Worm (Caenorhabditis elegans): ENCODE measurements around the gene C02F5.2.
A peak's percentile ranks its signal among the peaks of the same experiment; 100 is the strongest.

Gene C02F5.2

DNA sequence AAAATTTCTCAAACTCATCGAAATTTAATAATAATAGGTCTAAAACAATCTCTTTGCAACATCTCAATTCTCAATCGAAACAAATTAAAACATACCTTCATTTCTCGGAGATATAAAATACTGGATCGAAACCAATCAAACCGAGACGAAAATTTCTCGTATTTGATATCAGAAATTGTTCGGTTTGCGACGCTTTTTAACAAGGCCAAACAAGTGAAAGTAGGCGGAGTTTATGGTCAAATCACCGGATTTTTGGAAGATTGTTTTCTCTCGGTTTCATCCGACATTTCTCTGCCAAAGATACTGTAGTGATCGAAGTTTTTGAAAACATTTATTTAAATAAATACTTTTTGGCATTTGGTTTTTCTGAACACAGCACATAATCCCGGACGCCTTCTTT is 14.1 kb upstream of the C02F5.2 start, which contains the start of gene C02F5.14:
C02F5.14 (minus strand) TSS at position 157 of the 400 bp plus-strand sequence.
- no peak for TF ChIP-seq ceh-30 (tag; optimal IDR thresholded peaks at IDR 0.05)
- TF ChIP-seq ceh-9 (tag; optimal IDR thresholded peaks at IDR 0.05): no peak
- TF ChIP-seq tbx-2 (tag; optimal IDR thresholded peaks at IDR 0.05): no peak
- TF ChIP-seq elt-2 (tag; optimal IDR thresholded peaks at IDR 0.05): no peak
- TF ChIP-seq sdc-2 (tag; optimal IDR thresholded peaks at IDR 0.05): no peak
- no peak for TF ChIP-seq ref-2 (tag; optimal IDR thresholded peaks at IDR 0.05)
- no peak for TF ChIP-seq fkh-10 (GFP tag; optimal IDR thresholded peaks at IDR 0.05)
- no peak for TF ChIP-seq eyg-1 (tag; optimal IDR thresholded peaks at IDR 0.05)
- no peak for TF ChIP-seq unc-42 (tag; optimal IDR thresholded peaks at IDR 0.05)
- no peak for TF ChIP-seq ceh-18 (tag; optimal IDR thresholded peaks at IDR 0.05)
- no peak for TF ChIP-seq ceh-19 (GFP tag; optimal IDR thresholded peaks at IDR 0.05)
- no peak for TF ChIP-seq pqm-1 (tag; optimal IDR thresholded peaks at IDR 0.05)
- no peak for TF ChIP-seq lin-11 (tag; optimal IDR thresholded peaks at IDR 0.05)
- TF ChIP-seq Y22D7AL.16 (tag; optimal IDR thresholded peaks at IDR 0.05): no peak
- no peak for TF ChIP-seq hlh-30 (tag; optimal IDR thresholded peaks at IDR 0.05; ENCODE audit: insufficient read depth)
- TF ChIP-seq dmd-4 (tag; optimal IDR thresholded peaks at IDR 0.05; ENCODE audit: borderline replicate concordance): no peak
- no peak for TF ChIP-seq che-1 (tag; optimal IDR thresholded peaks at IDR 0.05)
- no peak for TF ChIP-seq hlh-13 (GFP tag; optimal IDR thresholded peaks at IDR 0.05)

DNA sequence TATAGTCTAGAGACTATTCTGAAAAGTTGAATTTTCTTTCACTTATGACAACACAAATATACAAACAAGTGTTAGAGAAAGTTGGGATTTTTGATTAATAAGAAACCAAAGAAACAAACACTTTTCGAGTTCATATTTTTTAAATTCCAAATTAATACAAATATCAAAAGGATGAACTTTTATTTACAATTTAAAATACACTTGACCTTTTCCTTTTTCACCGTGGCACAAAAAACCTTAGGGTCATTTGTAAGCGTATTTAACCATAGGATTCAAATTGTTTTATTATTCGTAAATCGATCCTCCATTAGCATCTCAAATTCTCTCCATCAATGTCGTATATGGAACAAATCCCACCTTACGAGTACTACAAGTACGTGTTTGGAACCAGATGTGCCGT is 13.5 kb upstream of the C02F5.2 start, which contains the start of gene C02F5.5:
C02F5.5 (plus strand) TSS at position 301 of the 400 bp plus-strand sequence.
- TF ChIP-seq unc-55 (GFP tag; optimal IDR thresholded peaks at IDR 0.05) (no peak), nhr-232 (tag; optimal IDR thresholded peaks at IDR 0.05) (no peak), rnt-1 (tag; optimal IDR thresholded peaks at IDR 0.05) (no peak), odd-2 (tag; optimal IDR thresholded peaks at IDR 0.05) (no peak), ceh-31 (tag; optimal IDR thresholded peaks at IDR 0.05) (no peak), sox-4 (tag; optimal IDR thresholded peaks at IDR 0.05) (no peak), fax-1 (tag; optimal IDR thresholded peaks at IDR 0.05) (no peak), pha-2 (tag; optimal IDR thresholded peaks at IDR 0.05) (no peak), ref-2 (tag; optimal IDR thresholded peaks at IDR 0.05) (no peak), pag-3 (tag; optimal IDR thresholded peaks at IDR 0.05; ENCODE audit: borderline replicate concordance) (no peak), pax-1 (tag; optimal IDR thresholded peaks at IDR 0.05) (no peak), nhr-11 (tag; optimal IDR thresholded peaks at IDR 0.05) (no peak), pat-9 (tag; optimal IDR thresholded peaks at IDR 0.05) (no peak), ceh-45 (GFP tag; IDR thresholded peaks at IDR 0.05) (no peak)

DNA sequence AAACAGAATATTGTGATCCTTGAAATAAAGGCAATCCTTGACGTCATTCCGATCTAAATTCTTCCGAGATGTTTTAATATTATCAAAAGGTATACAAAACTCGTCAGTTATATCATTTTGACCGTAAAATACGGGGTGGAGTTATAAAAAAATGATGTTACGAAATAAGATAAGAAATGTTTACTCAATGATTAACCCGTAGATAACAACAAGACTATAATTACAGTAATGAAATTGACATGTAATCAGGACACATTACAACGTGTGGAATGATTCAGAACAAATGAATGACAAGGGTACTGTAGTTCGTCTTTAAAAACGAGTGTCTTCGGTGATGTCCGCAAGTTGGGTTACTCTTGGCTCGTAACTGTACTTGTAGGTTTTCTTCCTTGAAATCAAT is 11.6 kb upstream of the C02F5.2 start, which contains the start of gene tsp-2:
tsp-2 (minus strand) TSS at position 109 of the 400 bp plus-strand sequence.
- TF ChIP-seq elt-2 (tag; optimal IDR thresholded peaks at IDR 0.05) (peak; percentile 71), npax-4 (tag; optimal IDR thresholded peaks at IDR 0.05) (no peak), K09A11.1 (tag; optimal IDR thresholded peaks at IDR 0.05; ENCODE audit: insufficient read depth) (no peak), Y22D7AL.16 (tag; optimal IDR thresholded peaks at IDR 0.05) (no peak)

DNA sequence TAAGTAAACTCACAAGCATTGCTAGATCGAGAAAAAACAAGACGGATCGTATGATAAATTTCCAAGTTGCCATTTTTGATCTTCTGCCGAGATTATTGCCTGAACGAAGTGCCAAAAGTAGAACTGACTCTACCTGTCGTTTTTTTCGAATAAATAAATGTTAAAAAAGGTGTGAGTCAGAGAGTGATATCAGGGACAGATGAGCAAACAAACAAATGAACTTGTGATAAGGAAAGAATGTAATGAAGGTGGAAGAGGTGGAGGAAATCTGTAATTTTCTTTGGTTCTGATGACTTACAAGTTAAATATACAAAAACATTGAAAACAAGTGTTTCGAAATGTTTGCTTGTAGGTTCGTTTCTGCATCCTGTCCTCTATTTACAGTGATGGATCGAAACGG is 10.1 kb upstream of the C02F5.2 start, which contains the start of gene tsp-1:
tsp-1 (minus strand) TSS at position 99 of the 400 bp plus-strand sequence.
- TF ChIP-seq sdc-2 (tag; optimal IDR thresholded peaks at IDR 0.05): no peak
- peak; percentile 24 for TF ChIP-seq elt-2 (tag; optimal IDR thresholded peaks at IDR 0.05)
- no peak for TF ChIP-seq ztf-16 (tag; optimal IDR thresholded peaks at IDR 0.05)
- TF ChIP-seq odd-2 (tag; optimal IDR thresholded peaks at IDR 0.05): no peak
- no peak for TF ChIP-seq ceh-34 (tag; optimal IDR thresholded peaks at IDR 0.05)

DNA sequence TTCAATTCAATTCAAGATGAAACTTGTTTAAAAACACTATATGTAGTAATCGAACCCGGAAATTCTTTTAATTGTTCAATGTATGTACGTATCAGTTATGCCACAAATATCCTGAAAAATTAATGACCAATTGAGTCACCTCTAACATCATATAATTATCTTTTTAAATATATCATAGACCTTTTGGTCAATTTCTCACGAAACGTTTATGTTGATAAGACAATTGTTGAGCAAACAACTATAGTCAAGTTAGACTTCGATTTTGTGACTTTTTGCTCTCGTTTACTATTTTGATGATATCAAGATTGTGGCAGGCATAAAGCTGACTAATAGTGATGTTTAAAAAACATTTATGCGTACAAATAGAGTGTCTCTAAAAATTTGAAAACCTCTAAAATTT is 9.2 kb upstream of the C02F5.2 start:
- TF ChIP-seq mec-3 (tag; optimal IDR thresholded peaks at IDR 0.05; ENCODE audit: borderline replicate concordance) (no peak), che-1 (tag; optimal IDR thresholded peaks at IDR 0.05) (no peak), ztf-16 (tag; optimal IDR thresholded peaks at IDR 0.05) (no peak), odd-2 (tag; optimal IDR thresholded peaks at IDR 0.05) (no peak), Y22D7AL.16 (tag; optimal IDR thresholded peaks at IDR 0.05) (no peak), ceh-22 (tag; optimal IDR thresholded peaks at IDR 0.05) (no peak), elt-2 (tag; optimal IDR thresholded peaks at IDR 0.05) (peak; percentile 24), sdc-2 (tag; optimal IDR thresholded peaks at IDR 0.05) (no peak)

Measured in whole organism, late embryonic.